Worm (Caenorhabditis elegans) whole organism, late embryonic: Measurements from ENCODE around the gene F02C12.3.

Experiments used
- C08G9.2 ChIP-seq: sonication (generic microtip); optimal IDR thresholded peaks from 2 replicates; lab custom pipeline; 2016; ENCODE audit warnings: mild to moderate bottlenecking, missing genetic modification characterization, moderate library complexity, missing compliant biosample characterization
- T23F11.4 ChIP-seq: fragments of 200-800 bp; sonication (Bioruptor generic); optimal IDR thresholded peaks from 2 replicates; lab custom pipeline; 2018; ENCODE audit warnings: mild to moderate bottlenecking, missing genetic modification characterization, missing compliant biosample characterization
- Y22D7AL.16 ChIP-seq: sonication (generic microtip); optimal IDR thresholded peaks from 2 replicates; lab custom pipeline; 2016; ENCODE audit warnings: missing genetic modification characterization, missing compliant biosample characterization
- ahr-1 ChIP-seq: sonication (generic microtip); optimal IDR thresholded peaks from 2 replicates; lab custom pipeline; 2016; ENCODE audit warnings: missing genetic modification characterization, missing compliant biosample characterization
- ceh-14 ChIP-seq: sonication (generic microtip); optimal IDR thresholded peaks from 2 replicates; lab custom pipeline; 2016; ENCODE audit warnings: missing genotype, missing genetic modification characterization, missing compliant biosample characterization
- ceh-18 ChIP-seq: sonication (generic microtip); optimal IDR thresholded peaks from 2 replicates; lab custom pipeline; 2016; ENCODE audit warnings: missing genetic modification characterization, missing compliant biosample characterization
- ceh-19 ChIP-seq: fragments of 200-800 bp; sonication (Bioruptor generic); optimal IDR thresholded peaks from 2 replicates; lab custom pipeline; 2018; ENCODE audit warnings: mild to moderate bottlenecking, missing genetic modification characterization, missing compliant biosample characterization
- ceh-2 ChIP-seq: sonication (generic microtip); optimal IDR thresholded peaks from 2 replicates; lab custom pipeline; 2016; ENCODE audit warnings: missing genotype, missing genetic modification characterization, missing compliant biosample characterization
- ceh-24 ChIP-seq: sonication (generic microtip); optimal IDR thresholded peaks from 2 replicates; lab custom pipeline; 2016; ENCODE audit warnings: mild to moderate bottlenecking, missing genetic modification characterization, missing compliant biosample characterization
- ceh-30 ChIP-seq: fragments of 150-350 bp; optimal IDR thresholded peaks from 2 replicates; lab custom pipeline; 2014; ENCODE audit warnings: missing biosample characterization, missing genetic modification characterization
- ceh-34 ChIP-seq: sonication (generic microtip); optimal IDR thresholded peaks from 2 replicates; lab custom pipeline; 2016; ENCODE audit warnings: mild to moderate bottlenecking, missing genetic modification characterization, missing compliant biosample characterization
- ceh-48 ChIP-seq: sonication (generic microtip); optimal IDR thresholded peaks from 2 replicates; lab custom pipeline; 2016; ENCODE audit warnings: missing genetic modification characterization, inconsistent platforms, missing compliant biosample characterization
- che-1 ChIP-seq: sonication (generic microtip); optimal IDR thresholded peaks from 2 replicates; lab custom pipeline; 2016; ENCODE audit warnings: mild to moderate bottlenecking, missing genetic modification characterization, missing compliant biosample characterization
- dve-1 ChIP-seq: sonication (generic microtip); optimal IDR thresholded peaks from 2 replicates; lab custom pipeline; 2017; ENCODE audit warnings: antibody characterized with exemption, mild to moderate bottlenecking, missing genetic modification characterization, missing compliant biosample characterization
- elt-2 ChIP-seq: sonication (generic microtip); optimal IDR thresholded peaks from 2 replicates; lab custom pipeline; 2016; ENCODE audit warnings: missing genetic modification reagents, missing genetic modification characterization, missing compliant biosample characterization
- elt-4 ChIP-seq: sonication (generic microtip); optimal IDR thresholded peaks from 2 replicates; lab custom pipeline; 2016; ENCODE audit warnings: missing genetic modification characterization, missing compliant biosample characterization
- ets-4 ChIP-seq: sonication (generic microtip); optimal IDR thresholded peaks from 2 replicates; lab custom pipeline; 2016; ENCODE audit warnings: missing genetic modification characterization, missing compliant biosample characterization
- eyg-1 ChIP-seq: sonication (generic microtip); optimal IDR thresholded peaks from 2 replicates; lab custom pipeline; 2016; ENCODE audit warnings: missing genotype, missing genetic modification characterization, missing compliant biosample characterization
- fax-1 ChIP-seq: sonication (generic microtip); optimal IDR thresholded peaks from 2 replicates; lab custom pipeline; 2016; ENCODE audit warnings: missing genotype, missing genetic modification characterization, missing compliant biosample characterization
- hlh-6 ChIP-seq: sonication (generic microtip); optimal IDR thresholded peaks from 2 replicates; lab custom pipeline; 2016; ENCODE audit warnings: missing genotype, missing genetic modification characterization, missing compliant biosample characterization
- hlh-8 ChIP-seq: sonication (generic microtip); optimal IDR thresholded peaks from 2 replicates; lab custom pipeline; 2016; ENCODE audit warnings: missing genotype, missing genetic modification characterization, missing compliant biosample characterization
- lim-6 ChIP-seq: sonication (generic microtip); optimal IDR thresholded peaks from 2 replicates; lab custom pipeline; 2016; ENCODE audit warnings: missing genetic modification characterization, missing compliant biosample characterization
- madf-2 ChIP-seq: sonication (generic microtip); optimal IDR thresholded peaks from 2 replicates; lab custom pipeline; 2017; ENCODE audit warnings: missing genetic modification characterization, missing compliant biosample characterization
- nhr-232 ChIP-seq: sonication (generic microtip); optimal IDR thresholded peaks from 2 replicates; lab custom pipeline; 2016; ENCODE audit warnings: missing genetic modification characterization, missing compliant biosample characterization
- pag-3 ChIP-seq: sonication (generic microtip); optimal IDR thresholded peaks from 2 replicates; lab custom pipeline; 2016; ENCODE audit warnings: missing compliant biosample characterization, missing genetic modification characterization, borderline replicate concordance
- pha-2 ChIP-seq: sonication (generic microtip); optimal IDR thresholded peaks from 2 replicates; lab custom pipeline; 2017; ENCODE audit warnings: mild to moderate bottlenecking, missing genetic modification characterization, missing compliant biosample characterization
- pros-1 ChIP-seq: fragments of 150-350 bp; optimal IDR thresholded peaks from 2 replicates; lab custom pipeline; 2014; ENCODE audit warnings: missing biosample characterization, missing genetic modification reagents, missing genetic modification characterization
- rnt-1 ChIP-seq: sonication (generic microtip); optimal IDR thresholded peaks from 2 replicates; lab custom pipeline; 2016; ENCODE audit warnings: missing genetic modification characterization, missing compliant biosample characterization
- sox-4 ChIP-seq: sonication (generic microtip); optimal IDR thresholded peaks from 2 replicates; lab custom pipeline; 2017; ENCODE audit warnings: mild to moderate bottlenecking, missing genetic modification characterization, inconsistent platforms, missing compliant biosample characterization
- syd-9 ChIP-seq: sonication (generic microtip); optimal IDR thresholded peaks from 2 replicates; lab custom pipeline; 2016; ENCODE audit warnings: mild to moderate bottlenecking, missing genetic modification characterization, moderate library complexity, missing compliant biosample characterization
- tbx-2 ChIP-seq: sonication (generic microtip); optimal IDR thresholded peaks from 2 replicates; lab custom pipeline; 2016; ENCODE audit warnings: missing genetic modification characterization, missing compliant biosample characterization
- tbx-7 ChIP-seq: sonication (generic microtip); optimal IDR thresholded peaks from 2 replicates; lab custom pipeline; 2016; ENCODE audit warnings: missing genotype, missing genetic modification characterization, missing compliant biosample characterization
- ttx-3 ChIP-seq: sonication (generic microtip); optimal IDR thresholded peaks from 2 replicates; lab custom pipeline; 2016; ENCODE audit warnings: missing genetic modification reagents, missing genetic modification characterization, missing compliant biosample characterization
- unc-55 ChIP-seq: sonication (generic microtip); optimal IDR thresholded peaks from 2 replicates; lab custom pipeline; 2017; ENCODE audit warnings: missing biosample characterization, missing genetic modification reagents, missing genetic modification characterization
- unc-86 ChIP-seq: sonication (generic microtip); optimal IDR thresholded peaks from 2 replicates; lab custom pipeline; 2016; ENCODE audit warnings: missing genetic modification characterization, missing compliant biosample characterization
- zip-5 ChIP-seq: sonication (generic microtip); optimal IDR thresholded peaks from 2 replicates; lab custom pipeline; 2016; ENCODE audit warnings: missing genetic modification characterization, missing compliant biosample characterization
- ztf-16 ChIP-seq: sonication (generic microtip); optimal IDR thresholded peaks from 2 replicates; lab custom pipeline; 2017; ENCODE audit warnings: missing genetic modification characterization, missing compliant biosample characterization

The F02C12.3 gene

ce11 chrX:13350123-13350798 lies 46.5 kb upstream of the F02C12.3 start:
- TF ChIP-seq unc-55 (GFP tag; lab: Kevin White, UChicago) (no peak), hlh-6 (tag; lab: Kevin White, UChicago) (no peak), ets-4 (tag; lab: Kevin White, UChicago) (no peak), ceh-48 (tag; lab: Kevin White, UChicago) (no peak), pag-3 (tag; lab: Kevin White, UChicago) (no peak), ceh-30 (tag; lab: Kevin White, UChicago) (no peak), hlh-8 (tag; lab: Kevin White, UChicago) (no peak), Y22D7AL.16 (tag; lab: Kevin White, UChicago) (no peak), ceh-18 (no peak), ttx-3 (no peak), dve-1 (tag; lab: Kevin White, UChicago) (no peak), ztf-16 (tag; lab: Kevin White, UChicago) (no peak), rnt-1 (tag; lab: Kevin White, UChicago) (no peak), ceh-24 (tag; lab: Kevin White, UChicago) (no peak), zip-5 (tag; lab: Kevin White, UChicago) (no peak), pros-1 (tag; lab: Kevin White, UChicago) (no peak), eyg-1 (tag; lab: Kevin White, UChicago) (no peak), ceh-19 (GFP tag; lab: Kevin White, UChicago) (no peak)

ce11 chrX:13350804-13351747 lies 45.7 kb upstream of the F02C12.3 start, which contains the start of gene mxl-3:
Gene mxl-3 (minus strand): TSS chrX:13350804.
- TF ChIP-seq lim-6 (no peak), C08G9.2 (tag; lab: Kevin White, UChicago) (peak; percentile 2), ceh-18 (peak; percentile 11)
- TF ChIP-seq, all 69 proteins: peak for 2

ce11 chrX:13352164-13352563 lies 44.6 kb upstream of the F02C12.3 start:
- TF ChIP-seq ets-4 (tag; lab: Kevin White, UChicago), result no peak
- no peak for TF ChIP-seq madf-2
- TF ChIP-seq ceh-14 (tag; lab: Kevin White, UChicago), result no peak
- TF ChIP-seq che-1 (tag; lab: Kevin White, UChicago), result no peak
- no peak for TF ChIP-seq ahr-1
- TF ChIP-seq pha-2 (tag; lab: Kevin White, UChicago), result no peak
- no peak for TF ChIP-seq T23F11.4 (GFP tag; lab: Kevin White, UChicago)
- no peak for TF ChIP-seq hlh-6 (tag; lab: Kevin White, UChicago)
- TF ChIP-seq C08G9.2 (tag; lab: Kevin White, UChicago), result no peak
- no peak for TF ChIP-seq pag-3 (tag; lab: Kevin White, UChicago)
- TF ChIP-seq tbx-2, result no peak
- no peak for TF ChIP-seq ztf-16 (tag; lab: Kevin White, UChicago)
- TF ChIP-seq tbx-7 (tag; lab: Kevin White, UChicago), result no peak
- no peak for TF ChIP-seq ttx-3
- TF ChIP-seq fax-1 (tag; lab: Kevin White, UChicago), result no peak
- TF ChIP-seq unc-86, result no peak
- no peak for TF ChIP-seq ceh-34 (tag; lab: Kevin White, UChicago)
- TF ChIP-seq ceh-2, result no peak
- TF ChIP-seq syd-9 (tag; lab: Kevin White, UChicago), result no peak
- no peak for TF ChIP-seq sox-4 (tag; lab: Kevin White, UChicago)
- TF ChIP-seq, all 69 proteins: peak for 0

ce11 chrX:13353530-13353929 lies 43.2 kb upstream of the F02C12.3 start:
- TF ChIP-seq nhr-232 (tag; lab: Kevin White, UChicago), result no peak
- no peak for TF ChIP-seq elt-2 (tag; lab: Kevin White, UChicago)
- no peak for TF ChIP-seq eyg-1 (tag; lab: Kevin White, UChicago)
- TF ChIP-seq elt-4, result no peak
